Fruit fly (Drosophila melanogaster): ENCODE data around the gene eIF4E1.

The eIF4E1 gene

dm6 chr3L:9373374-9374004, 28.8 kb downstream of the eIF4E1 start (continued):
- TF ChIP-seq lbe (GFP tag; optimal IDR thresholded peaks at IDR 0.05), result peak; percentile 74
- TF ChIP-seq Pdp1 (GFP tag; optimal IDR thresholded peaks at IDR 0.05), result peak in 1 of 2 experiments; percentile 19
- 0 out of 2 replicates have a peak, but pooled peaks have one; percentile 20 for TF ChIP-seq CG3847 (GFP tag; IDR thresholded peaks at IDR 0.05)
- TF ChIP-seq oc (tag; optimal IDR thresholded peaks at IDR 0.05), result peak; percentile 82
- peak; percentile 37 for TF ChIP-seq Hr3 (GFP tag; optimal IDR thresholded peaks at IDR 0.05)
- peak; percentile 67 for TF ChIP-seq CG30403 (GFP tag; optimal IDR thresholded peaks at IDR 0.05)
- peak; percentile 73 for TF ChIP-seq PHDP (tag; optimal IDR thresholded peaks at IDR 0.05)
- TF ChIP-seq Bteb2 (GFP tag; optimal IDR thresholded peaks at IDR 0.05), result no peak
- peak; percentile 53; the same call in 1 of the 3 replicates for TF ChIP-seq CG34224 (GFP tag; IDR thresholded peaks at IDR 0.05; ENCODE audit: partially characterized antibody)
- TF ChIP-seq CG4404 (GFP tag; IDR thresholded peaks at IDR 0.05), result peak; percentile 33; the same call in 1 of the 2 replicates
- no peak for TF ChIP-seq Poxn (GFP tag; IDR thresholded peaks at IDR 0.05)
- TF ChIP-seq tgo (GFP tag; IDR thresholded peaks at IDR 0.05), result peak; percentile 67; the same call in 2 of the 3 replicates
- peak; percentile 6 for TF ChIP-seq D19A (tag; optimal IDR thresholded peaks at IDR 0.05)
- TF ChIP-seq E2f2 (GFP tag; IDR thresholded peaks at IDR 0.05), result peak; percentile 41; the same call in 1 of the 2 replicates
- peak; percentile 26 for TF ChIP-seq lilli (GFP tag; optimal IDR thresholded peaks at IDR 0.05)
- TF ChIP-seq Abd-B (GFP tag; optimal IDR thresholded peaks at IDR 0.05), result no peak
- no peak for TF ChIP-seq luna (GFP tag; optimal IDR thresholded peaks at IDR 0.05)
- TF ChIP-seq Hr78 (GFP tag; optimal IDR thresholded peaks at IDR 0.05), result peak in 1 of 2 experiments; percentile 43
- TF ChIP-seq CG7372 (GFP tag; IDR thresholded peaks at IDR 0.05), result peak; percentile 28; the same call in 1 of the 2 replicates
- TF ChIP-seq CG7271 (tag; optimal IDR thresholded peaks at IDR 0.05), result peak; percentile 13
- peak; percentile 66 for TF ChIP-seq Vsx1 (GFP tag; optimal IDR thresholded peaks at IDR 0.05)
- TF ChIP-seq grn (GFP tag; optimal IDR thresholded peaks at IDR 0.05), result no peak
- peak; percentile 31; the same call in 1 of the 2 replicates for TF ChIP-seq ssp (GFP tag; IDR thresholded peaks at IDR 0.05)
- TF ChIP-seq CG11696 (GFP tag; IDR thresholded peaks at IDR 0.05), result peak; percentile 58
- TF ChIP-seq CG17361 (GFP tag; IDR thresholded peaks at IDR 0.05), result peak; percentile 65
- TF ChIP-seq mirr (GFP tag; optimal IDR thresholded peaks at IDR 0.05), result no peak
- TF ChIP-seq CkIIα-i1 (GFP tag; IDR thresholded peaks at IDR 0.05), result no peak
- peak; percentile 49 for TF ChIP-seq CG10366 (GFP tag; IDR thresholded peaks at IDR 0.05)
- peak; percentile 69 for TF ChIP-seq yki (optimal IDR thresholded peaks at IDR 0.05)
- TF ChIP-seq CG9609 (GFP tag; optimal IDR thresholded peaks at IDR 0.05), result no peak
- TF ChIP-seq Hr39 (optimal IDR thresholded peaks at IDR 0.05), result no peak
- peak; percentile 52 for TF ChIP-seq CG13287 (GFP tag; IDR thresholded peaks at IDR 0.05; ENCODE audit: partially characterized antibody)
- TF ChIP-seq Stat92E (GFP tag; optimal IDR thresholded peaks at IDR 0.05), result peak in 1 of 3 experiments; percentile 36
- no peak for TF ChIP-seq CG42726 (GFP tag; IDR thresholded peaks at IDR 0.05; ENCODE audit: partially characterized antibody)
- peak; percentile 75 for TF ChIP-seq CG7839 (tag; optimal IDR thresholded peaks at IDR 0.05)
- TF ChIP-seq h (optimal IDR thresholded peaks at IDR 0.05), result no peak
- peak in 1 of 2 experiments; percentile 43 for TF ChIP-seq dpn (GFP tag; optimal IDR thresholded peaks at IDR 0.05)
- TF ChIP-seq Max (GFP tag; optimal IDR thresholded peaks at IDR 0.05), result peak; percentile 30
- peak; percentile 28 for TF ChIP-seq CG1602 (GFP tag; optimal IDR thresholded peaks at IDR 0.05)
- TF ChIP-seq CG6791 (GFP tag; IDR thresholded peaks at IDR 0.05; ENCODE audit: partially characterized antibody), result no peak
- TF ChIP-seq Sox100B (GFP tag; optimal IDR thresholded peaks at IDR 0.05), result peak; percentile 72
- peak; percentile 64 for TF ChIP-seq CG15601 (tag; optimal IDR thresholded peaks at IDR 0.05)
- TF ChIP-seq pzg (GFP tag; optimal IDR thresholded peaks at IDR 0.05), result no peak
- TF ChIP-seq CG14667 (GFP tag; IDR thresholded peaks at IDR 0.05), result 0 out of 2 replicates have a peak, but pooled peaks have one; percentile 23
- no peak for TF ChIP-seq ac (GFP tag; optimal IDR thresholded peaks at IDR 0.05)
- peak; percentile 45 for TF ChIP-seq Aef1 (GFP tag; IDR thresholded peaks at IDR 0.05)
- TF ChIP-seq toy (GFP tag; IDR thresholded peaks at IDR 0.05), result 0 out of 2 replicates have a peak, but pooled peaks have one; percentile 29
- TF ChIP-seq wor (GFP tag; IDR thresholded peaks at IDR 0.05), result peak; percentile 46; the same call in 1 of the 2 replicates
- TF ChIP-seq CG4360 (GFP tag; IDR thresholded peaks at IDR 0.05), result 0 out of 2 replicates have a peak, but pooled peaks have one; percentile 38
- TF ChIP-seq Sry-δ (GFP tag; optimal IDR thresholded peaks at IDR 0.05), result no peak
